Worm (Caenorhabditis elegans): Measurements from ENCODE around the gene T12D8.9.

Gene T12D8.9

ce11 chrIII:13614751-13615150, 2.2 kb upstream of the T12D8.9 start:
- TF ChIP-seq pha-4 (tag; optimal IDR thresholded peaks at IDR 0.05) (no peak), pat-9 (tag; optimal IDR thresholded peaks at IDR 0.05) (no peak), gmeb-2 (tag; optimal IDR thresholded peaks at IDR 0.05) (no peak), unc-55 (GFP tag; optimal IDR thresholded peaks at IDR 0.05) (no peak)

ce11 chrIII:13615530-13615929, 1.4 kb upstream of the T12D8.9 start:
- TF ChIP-seq hlh-30 (tag; optimal IDR thresholded peaks at IDR 0.05; ENCODE audit: insufficient read depth): no peak
- no peak for TF ChIP-seq T23F11.4 (GFP tag; optimal IDR thresholded peaks at IDR 0.05)
- TF ChIP-seq ceh-45 (GFP tag; IDR thresholded peaks at IDR 0.05): no peak
- no peak for TF ChIP-seq pha-2 (tag; optimal IDR thresholded peaks at IDR 0.05)
- peak; percentile 36 for TF ChIP-seq elt-4 (tag; optimal IDR thresholded peaks at IDR 0.05)
- TF ChIP-seq hlh-6 (tag; optimal IDR thresholded peaks at IDR 0.05): peak; percentile 0

DNA sequence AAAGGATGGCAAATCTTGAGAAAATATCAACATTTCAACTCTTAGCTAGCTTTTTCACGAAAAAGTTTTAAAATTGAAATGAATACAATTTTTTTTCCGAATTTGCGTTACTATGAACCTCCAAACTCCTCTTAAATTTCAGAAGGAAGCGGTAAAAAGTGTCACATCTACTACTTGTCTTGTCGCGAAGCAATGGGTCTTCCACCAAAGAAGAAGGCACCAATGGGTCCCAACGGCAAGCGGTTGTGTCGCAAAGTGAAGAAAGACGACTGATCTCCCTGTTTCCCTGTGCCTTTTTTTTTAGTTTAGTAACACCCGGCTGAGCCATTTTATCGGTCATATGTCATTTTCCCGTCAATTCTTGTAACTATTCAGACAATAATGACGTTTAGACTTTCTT, 4.1 kb downstream of the T12D8.9 start:
- TF ChIP-seq ceh-9 (tag; optimal IDR thresholded peaks at IDR 0.05): no peak
- no peak for TF ChIP-seq ama-1 (optimal IDR thresholded peaks at IDR 0.05)
- TF ChIP-seq madf-2 (tag; optimal IDR thresholded peaks at IDR 0.05): no peak
- no peak for TF ChIP-seq npax-4 (tag; optimal IDR thresholded peaks at IDR 0.05)
- TF ChIP-seq dve-1 (tag; optimal IDR thresholded peaks at IDR 0.05): no peak
- no peak for TF ChIP-seq ref-2 (tag; optimal IDR thresholded peaks at IDR 0.05)
- no peak for TF ChIP-seq ets-4 (tag; optimal IDR thresholded peaks at IDR 0.05)

DNA sequence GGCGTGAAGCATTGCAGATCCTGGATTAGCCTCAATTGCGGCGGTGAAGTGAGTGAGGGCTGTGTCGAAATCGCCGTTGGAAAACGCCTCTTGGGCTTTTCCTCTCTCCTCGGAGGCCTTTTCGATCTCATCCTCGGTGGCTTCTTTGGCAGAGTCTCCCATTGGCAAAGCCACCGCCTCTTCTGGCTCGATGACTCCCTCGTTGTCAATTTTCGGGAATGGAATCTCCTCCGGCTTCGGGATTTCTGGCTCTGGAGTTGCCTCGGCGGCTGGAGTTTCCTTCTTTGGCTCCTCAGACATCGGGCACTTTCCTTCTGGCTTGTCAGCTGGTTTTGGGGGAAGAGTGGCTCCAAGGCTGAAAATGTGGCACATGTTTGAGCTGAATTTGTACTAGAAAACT, 4.8 kb downstream of the T12D8.9 start:
- TF ChIP-seq C08G9.2 (tag; optimal IDR thresholded peaks at IDR 0.05): no peak
- TF ChIP-seq ceh-14 (tag; optimal IDR thresholded peaks at IDR 0.05): no peak

- TF ChIP-seq ceh-24 (tag; optimal IDR thresholded peaks at IDR 0.05): no peak
- peak; percentile 28 for TF ChIP-seq unc-42 (tag; optimal IDR thresholded peaks at IDR 0.05)
- TF ChIP-seq ceh-31 (tag; optimal IDR thresholded peaks at IDR 0.05): no peak
- TF ChIP-seq pha-4 (tag; optimal IDR thresholded peaks at IDR 0.05): no peak
- TF ChIP-seq fax-1 (tag; optimal IDR thresholded peaks at IDR 0.05): no peak
- TF ChIP-seq nfya-1 (tag; optimal IDR thresholded peaks at IDR 0.05): peak; percentile 13
These were observed 5.4 kb downstream of the T12D8.9 start, which contains the start of gene hip-1 for ce11 chrIII:13622268-13622667. Gene hip-1, minus strand, starts transcription at chrIII:13622492.

- TF ChIP-seq unc-42 (tag; optimal IDR thresholded peaks at IDR 0.05): no peak
- TF ChIP-seq fax-1 (tag; optimal IDR thresholded peaks at IDR 0.05): no peak
- no peak for TF ChIP-seq C08G9.2 (tag; optimal IDR thresholded peaks at IDR 0.05)
- TF ChIP-seq ahr-1 (tag; optimal IDR thresholded peaks at IDR 0.05): no peak
- no peak for TF ChIP-seq ttx-3 (tag; optimal IDR thresholded peaks at IDR 0.05)
- no peak for TF ChIP-seq lim-6 (tag; optimal IDR thresholded peaks at IDR 0.05)
- TF ChIP-seq hlh-15 (tag; optimal IDR thresholded peaks at IDR 0.05): no peak
These were observed 6.1 kb downstream of the T12D8.9 start, which contains the start of gene mlc-5 for ce11 chrIII:13623014-13623413. Gene mlc-5, plus strand, starts transcription at chrIII:13623314.

DNA sequence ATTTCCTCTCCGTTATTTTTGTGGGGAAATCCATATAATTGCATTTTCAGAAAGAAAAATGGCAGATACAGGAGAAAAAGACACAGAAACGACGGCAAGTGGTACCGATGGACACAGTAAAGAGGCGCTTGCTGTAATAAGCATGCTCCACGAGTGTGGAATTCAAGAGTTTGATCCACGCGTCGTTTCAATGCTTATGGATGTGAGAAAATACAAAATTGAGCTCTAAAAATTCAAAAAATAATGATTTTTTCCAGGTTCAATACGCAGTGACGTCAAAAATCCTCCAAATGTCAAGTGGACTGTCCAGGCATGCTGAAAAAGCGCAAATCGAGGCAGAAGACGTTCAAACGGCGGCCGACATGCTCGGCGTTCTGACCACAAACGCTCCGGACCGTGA, 7.3 kb downstream of the T12D8.9 start, which contains the start of gene taf-9:
TSS of gene taf-9 (plus strand) at position 51 of the 400 bp plus-strand sequence.
- TF ChIP-seq pat-9 (tag; optimal IDR thresholded peaks at IDR 0.05) (no peak), ceh-19 (GFP tag; optimal IDR thresholded peaks at IDR 0.05) (no peak), ceh-30 (tag; optimal IDR thresholded peaks at IDR 0.05) (no peak), ttx-3 (tag; optimal IDR thresholded peaks at IDR 0.05) (no peak), hlh-15 (tag; optimal IDR thresholded peaks at IDR 0.05) (no peak), unc-3 (GFP tag; conservative IDR thresholded peaks at IDR 0.05) (no peak), unc-3 (tag; optimal IDR thresholded peaks at IDR 0.05) (no peak), mec-3 (tag; optimal IDR thresholded peaks at IDR 0.05; ENCODE audit: borderline replicate concordance) (no peak), K02D7.2 (tag; optimal IDR thresholded peaks at IDR 0.05) (no peak), zip-5 (tag; optimal IDR thresholded peaks at IDR 0.05) (no peak), unc-86 (tag; optimal IDR thresholded peaks at IDR 0.05) (no peak), ref-2 (tag; optimal IDR thresholded peaks at IDR 0.05) (no peak), ceh-9 (tag; optimal IDR thresholded peaks at IDR 0.05) (no peak), hlh-8 (tag; optimal IDR thresholded peaks at IDR 0.05) (no peak), syd-9 (tag; optimal IDR thresholded peaks at IDR 0.05) (no peak)

Measured in whole organism, late embryonic.